Fruit fly (Drosophila melanogaster) Kc167 (cell line): Measurements from ENCODE around the gene CG43925.

Experiments used
- Myc ChIP-seq: fragments of >200 bp; optimal IDR thresholded peaks from 2 replicates; lab custom pipeline; 2017; ENCODE audit warnings: missing external identifiers
- Sin3A ChIP-seq: fragments of >200 bp; optimal IDR thresholded peaks from 2 replicates; lab custom pipeline; 2018; ENCODE audit warnings: missing external identifiers
- h ChIP-seq: fragments of >200 bp; optimal IDR thresholded peaks from 3 replicates; lab custom pipeline; 2018; ENCODE audit warnings: missing external identifiers
- insv ChIP-seq: fragments of >200 bp; optimal IDR thresholded peaks from 3 replicates; lab custom pipeline; 2018; ENCODE audit warnings: missing external identifiers
- psq ChIP-seq: fragments of >200 bp; optimal IDR thresholded peaks from 2 replicates; lab custom pipeline; 2017; ENCODE audit warnings: missing external identifiers
- ttk ChIP-seq: sonication (Bioruptor generic); optimal IDR thresholded peaks from 2 replicates; lab custom pipeline; 2017; ENCODE audit warnings: missing external identifiers

CG43925 gene

DNA sequence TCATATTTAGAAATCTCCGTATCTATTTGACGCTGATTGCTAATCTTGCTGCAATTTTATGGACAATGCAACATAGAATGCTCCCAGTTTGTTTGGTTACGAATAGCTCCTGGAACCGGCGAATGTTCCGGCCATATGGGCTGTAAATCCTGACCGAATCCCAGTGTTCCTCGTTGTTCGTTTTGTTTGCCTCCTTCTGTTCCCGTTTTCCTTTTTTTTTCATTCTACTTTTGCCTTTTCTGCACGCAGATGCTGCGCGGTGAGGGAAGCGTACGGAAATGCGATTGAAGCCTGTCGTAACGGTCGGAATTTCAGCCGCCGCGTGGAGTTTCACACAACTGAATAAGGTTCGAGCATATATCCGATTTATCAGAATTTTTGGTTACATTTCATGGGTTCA, at the start of gene CG43925:
Gene CG43925 (plus strand): TSS at position 301 of the 400 bp plus-strand sequence.
- no peak for TF ChIP-seq Myc (lab: Kevin White, UChicago)
- no peak for TF ChIP-seq ttk
- TF ChIP-seq psq (lab: Kevin White, UChicago), result no peak
- no peak for TF ChIP-seq insv (lab: Kevin White, UChicago)
- TF ChIP-seq Sin3A (lab: Kevin White, UChicago), result no peak
- no peak for TF ChIP-seq h

DNA sequence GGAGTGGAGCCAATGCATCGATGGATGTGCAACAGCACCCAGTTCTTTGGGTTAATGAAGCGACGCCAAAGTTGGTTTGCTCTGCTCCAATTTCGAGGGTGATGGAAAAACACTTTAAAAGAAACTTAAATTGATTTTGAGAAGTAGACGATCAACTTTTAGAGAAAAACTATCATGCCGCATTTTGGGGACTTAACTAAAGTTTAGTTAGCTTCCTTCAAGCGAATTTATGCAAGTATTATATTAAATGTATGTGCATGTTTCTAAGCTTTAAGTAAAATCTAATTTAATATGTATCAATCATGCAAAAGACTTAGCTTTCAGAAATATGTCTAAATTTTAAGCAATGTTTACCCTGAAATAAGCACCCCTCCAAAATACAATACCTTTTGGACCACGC, 45.9 kb upstream of the CG43925 start, which contains the start of gene CG5122:
Gene CG5122 (plus strand): TSS at position 301 of the 400 bp plus-strand sequence.
- no peak for TF ChIP-seq h
- no peak for TF ChIP-seq Myc (lab: Kevin White, UChicago)

DNA sequence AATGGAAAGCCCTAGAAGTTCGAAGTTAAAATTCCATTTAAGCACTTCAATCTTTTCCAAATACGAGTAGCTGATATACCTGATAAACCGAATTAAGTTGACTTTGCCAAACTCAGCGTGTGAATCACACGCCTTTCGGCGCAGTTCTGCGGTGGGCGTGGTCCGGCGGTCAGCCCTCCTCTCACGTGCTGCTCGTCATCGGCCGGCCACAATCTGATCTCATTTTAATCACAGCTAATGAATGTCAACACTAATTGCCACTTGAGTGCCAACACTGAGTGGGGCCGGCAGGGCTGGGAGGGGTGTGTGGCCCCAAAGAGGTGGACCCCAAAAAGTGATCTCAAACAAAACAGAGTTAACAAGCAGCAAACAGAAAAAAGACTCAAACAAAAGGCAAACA, 40.3 kb upstream of the CG43925 start:
- TF ChIP-seq psq (lab: Kevin White, UChicago) (no peak), Myc (lab: Kevin White, UChicago) (no peak), insv (lab: Kevin White, UChicago) (no peak), h (no peak), ttk (no peak), Sin3A (lab: Kevin White, UChicago) (no peak)

DNA sequence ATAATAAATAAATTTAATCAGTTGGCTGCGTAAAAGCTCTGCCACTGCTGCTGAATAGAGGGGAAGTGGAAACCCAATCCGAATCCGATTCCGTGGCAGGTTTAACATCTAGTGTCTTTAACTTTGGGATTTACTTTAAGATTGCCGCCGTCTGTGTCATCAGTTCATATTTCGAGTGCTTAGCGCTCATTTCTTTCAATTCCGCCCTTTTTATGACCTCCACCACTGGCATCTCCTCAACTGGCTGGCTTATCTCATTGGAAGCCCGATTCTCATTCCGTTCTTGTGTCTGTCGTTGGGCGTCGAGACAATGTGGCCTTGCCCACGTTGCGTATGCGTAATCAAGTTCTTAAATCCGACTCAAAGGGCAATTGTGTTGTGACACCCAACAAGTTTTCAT, 35.3 kb upstream of the CG43925 start:
- no peak for TF ChIP-seq h
- TF ChIP-seq psq (lab: Kevin White, UChicago), result no peak
- no peak for TF ChIP-seq ttk
- no peak for TF ChIP-seq insv (lab: Kevin White, UChicago)
- no peak for TF ChIP-seq Sin3A (lab: Kevin White, UChicago)
- TF ChIP-seq Myc (lab: Kevin White, UChicago), result no peak

DNA sequence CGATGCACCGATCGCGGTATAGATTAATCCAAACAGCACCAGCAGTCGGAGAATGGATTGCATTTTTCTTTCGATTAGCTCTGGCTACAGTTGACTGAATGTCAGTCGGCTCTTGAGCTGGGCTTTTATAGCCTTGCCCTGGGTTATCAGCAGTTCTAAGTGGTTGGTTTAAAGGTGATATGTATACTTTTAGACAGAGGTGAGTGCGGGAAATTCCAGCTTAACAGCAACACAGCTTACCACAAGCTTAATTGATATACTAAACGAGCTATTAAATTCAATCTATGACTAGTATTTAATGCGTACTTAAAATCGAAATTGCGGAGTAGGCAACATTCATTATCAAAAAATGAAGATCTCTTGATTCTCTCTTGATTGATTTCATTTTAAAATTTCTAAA, 33.4 kb upstream of the CG43925 start, which contains the start of gene CG9928:
Gene CG9928 (minus strand): TSS at position 101 of the 400 bp plus-strand sequence.
- no peak for TF ChIP-seq psq (lab: Kevin White, UChicago)
- TF ChIP-seq insv (lab: Kevin White, UChicago), result no peak
- no peak for TF ChIP-seq Sin3A (lab: Kevin White, UChicago)
- no peak for TF ChIP-seq h
- no peak for TF ChIP-seq ttk

DNA sequence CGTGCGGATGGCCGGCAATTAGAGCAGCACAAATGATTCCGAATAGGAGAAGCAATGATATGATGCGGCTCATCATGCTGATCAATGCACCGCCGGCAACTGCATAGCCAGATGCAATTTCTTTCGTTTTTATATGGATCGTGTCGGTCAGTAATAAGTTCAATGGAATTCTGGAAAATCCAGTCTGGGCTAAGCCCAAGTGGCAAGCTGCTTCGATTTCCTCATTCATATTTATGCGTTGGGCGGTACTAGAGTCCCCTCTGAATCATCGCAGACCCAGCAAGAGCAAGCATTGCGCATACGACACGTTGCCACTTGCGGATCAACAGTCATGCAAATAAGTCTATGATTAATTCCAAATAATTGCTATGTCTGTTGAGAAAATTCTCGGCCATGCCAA, 32.7 kb upstream of the CG43925 start, which contains the start of gene CG16978:
Gene CG16978 (minus strand): TSS at position 101 of the 400 bp plus-strand sequence.
- no peak for TF ChIP-seq h
- TF ChIP-seq insv (lab: Kevin White, UChicago), result no peak
- no peak for TF ChIP-seq Myc (lab: Kevin White, UChicago)
- no peak for TF ChIP-seq psq (lab: Kevin White, UChicago)
- TF ChIP-seq Sin3A (lab: Kevin White, UChicago), result no peak
- TF ChIP-seq ttk, result no peak

DNA sequence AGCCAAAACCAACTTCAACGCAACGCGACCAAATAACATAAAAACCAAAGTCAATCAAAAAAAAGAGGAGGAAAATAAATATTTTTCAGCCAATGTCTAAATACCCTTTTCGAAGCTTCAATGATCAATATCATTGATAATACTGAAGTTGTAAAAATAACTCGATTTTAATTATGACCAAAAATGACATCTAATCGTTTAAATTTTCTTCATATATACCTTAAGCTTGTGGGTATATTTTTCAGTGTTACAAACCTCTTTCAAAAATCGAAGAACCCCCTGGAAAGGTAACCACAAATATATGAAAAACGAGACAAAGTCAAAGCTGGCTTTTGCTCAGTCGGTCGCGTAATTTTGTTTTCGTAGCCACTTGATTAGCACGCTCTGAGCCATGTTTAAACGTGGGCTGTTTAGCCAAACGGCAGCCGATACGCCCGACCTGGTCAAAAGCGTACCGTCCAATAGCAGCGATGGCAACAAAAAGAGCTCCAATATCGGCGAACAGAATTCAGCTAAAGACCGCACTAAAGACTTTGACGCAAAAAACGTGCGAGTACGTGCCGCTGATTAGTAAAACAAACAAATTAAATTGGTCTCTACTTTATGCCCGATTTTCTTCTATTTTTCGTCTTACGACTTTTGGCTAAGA, 31.1 kb upstream of the CG43925 start:
- TF ChIP-seq h (no peak), Myc (lab: Kevin White, UChicago) (no peak), Sin3A (lab: Kevin White, UChicago) (no peak), ttk (no peak), psq (lab: Kevin White, UChicago) (no peak), insv (lab: Kevin White, UChicago) (no peak)

DNA sequence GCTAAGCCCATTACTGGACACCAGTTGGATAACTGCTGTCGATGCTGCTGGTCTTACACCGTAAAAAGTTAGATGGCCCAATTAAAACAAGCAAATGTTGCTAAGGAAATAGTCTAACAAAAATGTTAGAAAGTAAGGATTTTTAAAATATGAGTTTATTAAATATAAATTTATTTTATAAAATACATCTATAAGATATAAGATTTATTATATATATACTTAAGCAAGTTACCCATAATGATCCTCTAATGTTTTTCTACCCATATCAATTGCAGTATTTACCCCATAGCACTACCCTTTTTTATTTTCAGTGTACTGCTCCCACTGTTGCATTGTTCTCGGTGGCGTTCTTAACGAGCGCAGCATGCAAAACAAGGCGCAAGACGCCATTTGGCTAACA, 30.0 kb upstream of the CG43925 start:
- TF ChIP-seq insv (lab: Kevin White, UChicago) (no peak), h (no peak), psq (lab: Kevin White, UChicago) (no peak), Sin3A (lab: Kevin White, UChicago) (no peak), Myc (lab: Kevin White, UChicago) (no peak), ttk (no peak)

DNA sequence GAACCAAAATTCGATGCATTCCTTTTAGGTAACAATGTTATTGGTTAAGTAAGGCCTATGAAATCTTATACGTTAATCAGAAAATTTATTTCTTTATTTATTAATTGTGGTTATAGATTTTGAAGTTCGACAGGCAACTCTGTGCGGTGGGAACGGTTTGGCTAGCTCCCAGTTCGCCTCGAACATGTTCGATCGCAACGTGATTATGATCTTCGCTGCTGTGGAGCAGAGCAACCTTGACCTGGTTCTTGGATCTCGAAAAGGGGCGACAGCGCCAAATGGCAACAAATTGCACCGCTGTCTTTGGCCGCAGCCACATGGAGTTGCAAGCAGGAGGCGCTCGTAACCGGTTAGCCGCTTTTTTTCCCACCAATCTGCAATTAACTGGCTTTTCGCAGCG, 21.9 kb upstream of the CG43925 start:
- TF ChIP-seq psq (lab: Kevin White, UChicago) (no peak), Myc (lab: Kevin White, UChicago) (no peak), Sin3A (lab: Kevin White, UChicago) (no peak), ttk (no peak), insv (lab: Kevin White, UChicago) (no peak)

DNA sequence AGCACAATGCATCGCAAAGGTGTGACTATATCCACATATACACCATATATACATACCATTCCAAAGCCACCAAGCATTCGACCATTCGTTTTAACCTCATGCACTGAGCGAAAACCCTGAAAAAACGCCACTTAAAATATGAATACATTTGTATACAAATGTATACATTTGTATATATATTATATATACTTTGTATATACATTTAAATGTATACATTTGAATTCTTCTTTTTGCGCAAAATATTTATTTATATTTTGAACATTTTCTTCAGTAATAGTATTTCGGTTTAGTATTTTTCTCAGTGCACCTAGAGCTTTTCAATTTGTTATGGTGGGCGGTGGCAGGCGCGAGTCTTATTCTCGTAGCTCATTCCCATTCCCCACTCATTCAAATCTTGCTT, 19.9 kb upstream of the CG43925 start:
- TF ChIP-seq h, result no peak
- no peak for TF ChIP-seq Sin3A (lab: Kevin White, UChicago)
- no peak for TF ChIP-seq psq (lab: Kevin White, UChicago)
- TF ChIP-seq insv (lab: Kevin White, UChicago), result no peak
- no peak for TF ChIP-seq ttk
- no peak for TF ChIP-seq Myc (lab: Kevin White, UChicago)

DNA sequence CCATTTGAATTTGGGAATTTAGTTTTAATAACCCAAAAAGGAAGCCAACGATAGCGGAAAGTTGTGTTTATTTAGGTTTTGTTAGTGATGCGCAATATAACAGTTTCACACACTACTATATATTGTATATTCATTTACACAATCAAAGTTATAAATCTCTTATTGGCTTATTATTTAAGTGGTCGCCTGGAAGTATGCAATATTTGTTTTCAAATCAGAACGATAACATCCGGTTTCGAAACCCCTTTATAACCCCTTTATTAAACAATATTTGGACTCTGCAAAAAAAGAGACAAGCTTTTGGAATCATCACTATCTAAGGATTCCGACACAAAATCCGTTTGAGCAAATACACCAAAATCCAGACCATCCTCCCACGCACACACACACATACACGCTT, 18.3 kb upstream of the CG43925 start:
- TF ChIP-seq Sin3A (lab: Kevin White, UChicago) (no peak), h (no peak), ttk (no peak), Myc (lab: Kevin White, UChicago) (no peak), insv (lab: Kevin White, UChicago) (no peak), psq (lab: Kevin White, UChicago) (no peak)

DNA sequence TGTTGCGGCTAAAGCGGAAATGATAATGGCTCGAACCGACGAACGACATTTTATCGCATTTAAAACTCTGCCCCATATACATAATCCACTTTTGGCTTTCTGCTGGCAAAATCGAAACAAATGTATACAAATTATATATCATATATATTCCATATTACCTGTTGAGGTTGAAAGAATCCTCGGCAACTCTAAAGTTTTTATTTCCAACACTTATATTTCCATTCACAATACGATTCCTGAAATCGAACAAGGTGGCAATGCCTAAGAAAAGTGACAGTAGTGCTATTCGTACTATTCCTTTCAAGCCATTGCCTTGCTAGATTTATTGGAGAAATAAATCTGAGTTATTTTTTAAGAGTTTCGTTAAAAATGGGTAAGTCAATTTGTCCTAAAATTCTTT, 17.7 kb upstream of the CG43925 start, which contains the start of gene Pk34A:
Gene Pk34A (plus strand): TSS at position 301 of the 400 bp plus-strand sequence.
- TF ChIP-seq insv (lab: Kevin White, UChicago), result no peak
- TF ChIP-seq Myc (lab: Kevin White, UChicago), result no peak
- TF ChIP-seq ttk, result no peak
- TF ChIP-seq h, result no peak
- no peak for TF ChIP-seq psq (lab: Kevin White, UChicago)
- TF ChIP-seq Sin3A (lab: Kevin White, UChicago), result no peak

DNA sequence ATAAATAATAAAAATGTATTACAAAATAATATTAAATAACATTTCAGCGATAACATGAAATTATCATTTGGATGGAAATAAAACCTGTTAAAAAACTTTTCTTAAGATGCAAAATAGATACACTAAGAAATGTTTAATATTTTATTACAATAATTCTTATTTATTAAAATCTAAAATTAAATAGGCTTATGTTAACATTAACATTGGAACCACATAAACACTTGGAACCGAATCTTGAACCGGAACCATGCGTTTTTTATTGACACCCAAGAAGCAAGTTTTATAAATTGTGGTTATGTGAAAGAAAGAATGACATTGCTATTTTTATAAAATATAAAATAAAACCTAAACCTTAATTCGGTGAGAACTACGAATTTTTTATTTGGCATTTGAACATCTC, 16.0 kb upstream of the CG43925 start, which contains the start of gene kmg:
Gene kmg (plus strand): TSS at position 301 of the 400 bp plus-strand sequence.
- TF ChIP-seq h (no peak), ttk (no peak), Sin3A (lab: Kevin White, UChicago) (no peak), insv (lab: Kevin White, UChicago) (no peak), Myc (lab: Kevin White, UChicago) (no peak), psq (lab: Kevin White, UChicago) (no peak)
